Fruit fly (Drosophila melanogaster): ENCODE measurements around the gene Tsf1.

DNA sequence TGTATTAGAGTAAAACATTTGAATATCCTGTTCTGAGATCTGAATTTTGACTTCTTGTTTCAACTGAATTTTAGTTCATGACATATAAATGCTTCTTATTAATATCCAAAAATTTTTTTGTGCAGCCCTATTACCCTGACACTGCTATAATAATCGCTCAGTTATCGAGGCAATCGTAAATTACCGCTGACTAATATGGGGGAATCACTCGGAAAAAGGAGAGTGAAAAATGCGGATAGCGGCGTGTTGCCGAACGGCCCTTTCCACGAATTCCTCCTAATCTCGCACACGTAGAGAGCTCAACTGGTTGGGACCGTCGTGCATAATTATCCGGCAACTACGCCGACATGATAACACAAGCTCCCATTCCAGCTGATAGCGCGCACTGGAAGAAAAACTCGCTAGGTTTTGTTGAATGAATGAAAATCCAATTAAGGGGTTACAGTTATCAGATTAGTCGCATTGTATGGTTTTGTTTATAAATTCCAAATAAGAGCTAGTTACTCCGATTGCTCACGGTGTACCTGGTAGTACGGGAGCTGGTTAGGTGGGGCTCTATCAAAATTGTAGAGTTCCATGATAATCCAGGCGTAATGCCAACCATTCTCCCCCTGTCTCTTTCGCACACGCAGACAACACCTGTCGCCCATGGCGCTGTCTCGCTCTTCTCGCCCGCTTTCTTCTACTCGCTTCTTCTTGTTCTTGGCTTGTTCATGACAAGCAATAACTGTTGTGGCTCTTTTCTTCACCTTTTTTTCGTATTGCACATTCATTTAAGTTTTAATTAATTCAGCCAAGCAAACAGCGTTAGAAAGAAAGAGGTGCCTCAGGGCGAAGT is 18.9 kb upstream of the Tsf1 start:
- TF ChIP-seq Dif (GFP tag; optimal IDR thresholded peaks at IDR 0.05; ENCODE audit: partially characterized antibody) (no peak), CrebA (GFP tag; optimal IDR thresholded peaks at IDR 0.05; ENCODE audit: borderline replicate concordance) (peak; percentile 16), Abd-B (GFP tag; optimal IDR thresholded peaks at IDR 0.05) (no peak), dmrt93B (GFP tag; optimal IDR thresholded peaks at IDR 0.05) (no peak), Myc (optimal IDR thresholded peaks at IDR 0.05) (no peak), HLH106 (tag; optimal IDR thresholded peaks at IDR 0.05) (peak; percentile 57), h (GFP tag; optimal IDR thresholded peaks at IDR 0.05) (peak; percentile 88), brk (GFP tag; optimal IDR thresholded peaks at IDR 0.05) (peak; percentile 44), usp (GFP tag; optimal IDR thresholded peaks at IDR 0.05) (no peak), Mio (GFP tag; optimal IDR thresholded peaks at IDR 0.05) (peak; percentile 5)

Data from whole organism, wandering third instar larva.